Worm (Caenorhabditis elegans): ENCODE data around the gene W02A2.5.

DNA sequence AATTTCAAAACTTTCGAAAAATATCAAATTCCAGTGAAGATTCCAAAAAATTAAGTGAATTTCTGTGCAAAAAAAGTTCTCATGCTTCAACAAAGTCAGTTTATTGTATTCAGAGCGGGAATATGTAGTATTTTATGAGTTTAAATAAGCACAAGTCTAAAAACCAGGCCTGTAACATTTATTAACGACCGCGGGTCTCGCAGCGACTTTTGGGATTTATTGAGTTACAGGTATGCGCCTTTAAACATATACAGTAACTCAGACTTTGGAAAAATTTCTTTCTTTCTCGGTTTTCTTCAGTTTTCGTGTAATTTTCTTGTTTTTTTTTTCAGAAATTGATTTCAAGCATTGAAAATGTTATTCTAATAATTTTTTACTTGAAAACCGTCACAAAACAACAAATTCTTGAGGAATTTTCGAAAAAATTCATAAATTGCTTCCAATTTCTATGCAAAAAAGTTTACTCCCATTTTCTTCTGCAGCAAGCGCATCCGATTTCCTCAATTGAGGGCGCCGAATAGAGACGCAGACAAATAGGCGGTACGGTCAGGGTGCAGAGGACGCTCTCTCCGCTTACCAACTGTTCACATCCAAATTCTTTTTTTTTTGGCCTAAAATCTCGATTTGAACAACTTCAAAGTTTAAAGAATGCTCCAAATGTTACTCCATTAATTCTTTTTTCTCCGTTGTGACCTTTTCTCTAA lies 31.2 kb upstream of the W02A2.5 start:
- no peak for TF ChIP-seq tbx-2 (tag; optimal IDR thresholded peaks at IDR 0.05)
- TF ChIP-seq ceh-82 (tag; optimal IDR thresholded peaks at IDR 0.05), result no peak
- no peak for TF ChIP-seq ama-1 (optimal IDR thresholded peaks at IDR 0.05)
- TF ChIP-seq daf-12 (tag; optimal IDR thresholded peaks at IDR 0.05), result no peak
- peak; percentile 2 for TF ChIP-seq nhr-23 (tag; optimal IDR thresholded peaks at IDR 0.05)
- no peak for TF ChIP-seq nhr-77 (tag; optimal IDR thresholded peaks at IDR 0.05)
- TF ChIP-seq zag-1 (tag; optimal IDR thresholded peaks at IDR 0.05), result no peak
- peak; percentile 54 for TF ChIP-seq nfya-1 (tag; optimal IDR thresholded peaks at IDR 0.05; ENCODE audit: insufficient read depth)
- no peak for TF ChIP-seq ceh-16 (tag; optimal IDR thresholded peaks at IDR 0.05)
- no peak for TF ChIP-seq ZK546.5 (tag; optimal IDR thresholded peaks at IDR 0.05)
- TF ChIP-seq ceh-28 (tag; optimal IDR thresholded peaks at IDR 0.05), result no peak
